Worm (Caenorhabditis elegans): Measurements from ENCODE around the gene Y49F6B.13.

DNA sequence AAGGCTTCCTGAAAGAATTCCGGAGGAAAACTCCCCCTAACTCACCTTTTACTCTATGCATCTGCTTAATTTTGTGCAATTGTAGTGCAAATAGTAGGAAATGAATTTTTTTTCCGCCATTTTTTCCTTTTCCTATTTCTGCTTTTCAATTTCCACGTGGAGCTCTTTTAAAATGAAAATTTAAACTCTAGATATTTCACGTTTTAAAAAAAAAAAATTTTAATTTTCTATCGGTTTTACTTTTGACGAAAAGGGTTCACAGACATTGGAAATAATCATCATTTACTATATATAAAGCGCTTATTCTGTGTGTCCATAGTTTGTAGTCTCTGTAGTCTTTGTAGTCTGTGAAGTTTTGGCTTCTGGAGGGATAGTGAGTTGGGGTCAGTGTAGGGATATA, 10.1 kb upstream of the Y49F6B.13 start, which contains the start of gene Y49F6B.8:
- TF ChIP-seq blmp-1 (tag; optimal IDR thresholded peaks at IDR 0.05) (no peak), ces-1 (GFP tag; optimal IDR thresholded peaks at IDR 0.05) (no peak), lin-32 (GFP tag; optimal IDR thresholded peaks at IDR 0.05) (no peak), unc-120 (tag; optimal IDR thresholded peaks at IDR 0.05; ENCODE audit: poor library complexity, severe bottlenecking) (no peak), bed-3 (GFP tag; optimal IDR thresholded peaks at IDR 0.05) (no peak), M03D4.4 (tag; optimal IDR thresholded peaks at IDR 0.05) (no peak), ceh-83 (GFP tag; optimal IDR thresholded peaks at IDR 0.05) (no peak), lsy-2 (tag; optimal IDR thresholded peaks at IDR 0.05) (no peak), nhr-237 (tag; optimal IDR thresholded peaks at IDR 0.05) (no peak), elt-1 (tag; optimal IDR thresholded peaks at IDR 0.05; ENCODE audit: borderline replicate concordance, insufficient read depth) (no peak), snpc-4 (tag; optimal IDR thresholded peaks at IDR 0.05) (no peak), mls-2 (tag; optimal IDR thresholded peaks at IDR 0.05) (no peak), nhr-28 (tag; optimal IDR thresholded peaks at IDR 0.05) (no peak), unc-62 (GFP tag; optimal IDR thresholded peaks at IDR 0.05) (no peak)
